Worm (Caenorhabditis elegans): ENCODE data around the gene ZK856.4.

Gene ZK856.4

DNA sequence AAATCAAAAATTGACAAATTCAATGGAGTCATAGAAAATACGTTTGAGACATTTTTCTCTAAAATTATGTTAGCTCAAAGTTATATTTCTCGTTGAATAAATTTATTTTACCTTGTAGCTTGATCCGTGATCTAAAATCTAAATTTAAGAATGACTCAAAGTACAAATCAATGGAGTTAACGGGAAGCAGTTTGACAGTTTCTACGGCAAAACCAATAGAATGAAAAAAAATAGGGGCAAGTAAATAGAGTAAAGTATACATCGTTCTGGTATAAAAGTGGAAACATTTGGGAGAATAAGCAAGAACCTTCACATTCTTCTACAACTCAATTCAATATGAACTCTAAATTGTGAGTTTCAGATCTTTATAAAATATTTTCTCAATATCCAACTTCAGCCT, 47.8 kb downstream of the ZK856.4 start, which contains the start of gene fipr-6:
Gene fipr-6, plus strand, starts transcription at position 301 of the 400 bp plus-strand sequence.
- TF ChIP-seq let-607 (tag; optimal IDR thresholded peaks at IDR 0.05) (no peak), rcor-1 (GFP tag; IDR thresholded peaks at IDR 0.05) (no peak), ama-1 (optimal IDR thresholded peaks at IDR 0.05) (no peak), ama-1 (GFP tag; optimal IDR thresholded peaks at IDR 0.05) (no peak), tbp1 (GFP tag; optimal IDR thresholded peaks at IDR 0.05) (no peak), snpc-1.3 (tag; optimal IDR thresholded peaks at IDR 0.05; ENCODE audit: insufficient read depth) (no peak), madf-10 (tag; optimal IDR thresholded peaks at IDR 0.05) (no peak), zim-3 (tag; optimal IDR thresholded peaks at IDR 0.05) (no peak), mxl-1 (tag; optimal IDR thresholded peaks at IDR 0.05) (no peak), F10E7.11 (tag; optimal IDR thresholded peaks at IDR 0.05) (no peak), egrh-3 (GFP tag; IDR thresholded peaks at IDR 0.05) (no peak), F23B12.7 (tag; optimal IDR thresholded peaks at IDR 0.05; ENCODE audit: insufficient read depth) (no peak), akir-1 (GFP tag; optimal IDR thresholded peaks at IDR 0.05) (no peak)

DNA sequence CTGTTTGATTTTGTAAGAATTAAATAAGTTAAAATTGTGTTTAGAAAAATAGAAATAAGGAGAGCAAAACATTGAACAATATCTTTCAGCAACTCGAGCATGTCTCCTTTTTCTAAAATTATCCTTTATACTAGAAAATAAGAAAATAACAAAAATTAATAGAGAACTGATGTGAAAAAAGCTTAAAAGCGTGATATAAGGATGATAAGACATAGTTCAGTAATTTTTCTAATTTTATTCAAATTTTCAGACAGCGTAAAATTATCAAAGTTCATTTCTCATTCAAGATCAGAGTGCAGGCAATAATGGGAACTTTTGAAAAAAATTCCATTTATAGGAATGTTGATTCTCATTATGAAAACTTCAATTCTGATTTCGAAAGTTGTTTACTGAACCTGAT, 50.2 kb downstream of the ZK856.4 start, which contains the start of gene str-182:
Gene str-182, minus strand, starts transcription at position 101 of the 400 bp plus-strand sequence.
- no peak for TF ChIP-seq hmg-20 (GFP tag; IDR thresholded peaks at IDR 0.05)
- TF ChIP-seq nhr-90 (tag; optimal IDR thresholded peaks at IDR 0.05): no peak
- TF ChIP-seq lsl-1 (GFP tag; optimal IDR thresholded peaks at IDR 0.05): no peak
- TF ChIP-seq ztf-26 (tag; optimal IDR thresholded peaks at IDR 0.05): no peak
- no peak for TF ChIP-seq bed-1 (GFP tag; IDR thresholded peaks at IDR 0.05)
- no peak for TF ChIP-seq atf-7 (tag; optimal IDR thresholded peaks at IDR 0.05)
- TF ChIP-seq madf-6 (GFP tag; IDR thresholded peaks at IDR 0.05): no peak
- TF ChIP-seq F52B5.7 (tag; optimal IDR thresholded peaks at IDR 0.05): no peak
- no peak for TF ChIP-seq ccch-3 (GFP tag; optimal IDR thresholded peaks at IDR 0.05)
